Worm (Caenorhabditis elegans): ENCODE results near the gene C53D6.11.

C53D6.11 gene

ce11 chrIV:8984566-8984965 is 25.8 kb upstream of the C53D6.11 start, which contains the start of gene nstp-1:
TSS of gene nstp-1 (plus strand) at chrIV:8984866.
- TF ChIP-seq cog-1 (tag; optimal IDR thresholded peaks at IDR 0.05) (no peak), ref-1 (GFP tag; conservative IDR thresholded peaks at IDR 0.05) (no peak), med-1 (GFP tag; optimal IDR thresholded peaks at IDR 0.05; ENCODE audit: insufficient read depth) (no peak), ztf-29 (GFP tag; IDR thresholded peaks at IDR 0.05) (no peak), tab-1 (GFP tag; IDR thresholded peaks at IDR 0.05) (no peak), T22C8.4 (GFP tag; IDR thresholded peaks at IDR 0.05) (no peak), flt-1 (GFP tag; IDR thresholded peaks at IDR 0.05) (no peak), ztf-23 (GFP tag; IDR thresholded peaks at IDR 0.05) (no peak), klf-2 (GFP tag; conservative IDR thresholded peaks at IDR 0.05) (no peak)

- TF ChIP-seq med-1 (GFP tag; optimal IDR thresholded peaks at IDR 0.05; ENCODE audit: insufficient read depth) (no peak), ref-1 (GFP tag; conservative IDR thresholded peaks at IDR 0.05) (no peak), flt-1 (GFP tag; IDR thresholded peaks at IDR 0.05) (no peak), T22C8.4 (GFP tag; IDR thresholded peaks at IDR 0.05) (peak; percentile 44; the same call in 1 of the 2 replicates), cog-1 (tag; optimal IDR thresholded peaks at IDR 0.05) (no peak), ztf-23 (GFP tag; IDR thresholded peaks at IDR 0.05) (no peak), klf-2 (GFP tag; conservative IDR thresholded peaks at IDR 0.05) (no peak), tab-1 (GFP tag; IDR thresholded peaks at IDR 0.05) (no peak), ztf-29 (GFP tag; IDR thresholded peaks at IDR 0.05) (0 out of 2 replicates have a peak, but pooled peaks have one; percentile 15)
Observed at ce11 chrIV:8986761-8987316, 23.5 kb upstream of the C53D6.11 start, which contains the start of gene bre-1. TSS of gene bre-1 (plus strand) at chrIV:8987266.

DNA sequence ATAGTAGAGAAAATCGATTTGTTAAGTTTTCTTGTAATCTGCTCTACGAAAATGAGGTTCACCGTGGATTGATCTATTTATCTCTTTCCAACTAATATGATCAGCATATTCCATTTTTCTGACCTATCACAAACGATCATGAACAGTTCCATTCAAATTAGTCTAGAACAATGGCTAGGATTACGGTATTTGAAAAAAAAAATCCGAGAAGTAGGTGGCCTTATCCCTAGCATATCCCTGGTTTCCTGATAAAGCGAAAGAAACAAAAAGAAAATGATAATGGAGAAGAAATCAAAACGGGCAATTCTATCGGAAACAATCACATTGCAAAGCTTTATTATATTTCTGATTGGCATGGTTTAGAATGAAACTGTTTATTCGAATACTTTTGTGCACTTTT is 17.6 kb upstream of the C53D6.11 start, which contains the start of gene mltn-12:
mltn-12 (plus strand) TSS at position 301 of the 400 bp plus-strand sequence.
- TF ChIP-seq ref-1 (GFP tag; conservative IDR thresholded peaks at IDR 0.05) (no peak), tab-1 (GFP tag; IDR thresholded peaks at IDR 0.05) (no peak), ztf-23 (GFP tag; IDR thresholded peaks at IDR 0.05) (no peak), med-1 (GFP tag; optimal IDR thresholded peaks at IDR 0.05; ENCODE audit: insufficient read depth) (no peak), T22C8.4 (GFP tag; IDR thresholded peaks at IDR 0.05) (no peak), cog-1 (tag; optimal IDR thresholded peaks at IDR 0.05) (no peak), ztf-29 (GFP tag; IDR thresholded peaks at IDR 0.05) (no peak), flt-1 (GFP tag; IDR thresholded peaks at IDR 0.05) (no peak), klf-2 (GFP tag; conservative IDR thresholded peaks at IDR 0.05) (no peak)

ce11 chrIV:8994487-8994886 is 15.9 kb upstream of the C53D6.11 start:
- no peak for TF ChIP-seq flt-1 (GFP tag; IDR thresholded peaks at IDR 0.05)
- no peak for TF ChIP-seq klf-2 (GFP tag; conservative IDR thresholded peaks at IDR 0.05)
- TF ChIP-seq ref-1 (GFP tag; conservative IDR thresholded peaks at IDR 0.05): no peak
- TF ChIP-seq cog-1 (tag; optimal IDR thresholded peaks at IDR 0.05): no peak
- TF ChIP-seq tab-1 (GFP tag; IDR thresholded peaks at IDR 0.05): no peak
- no peak for TF ChIP-seq T22C8.4 (GFP tag; IDR thresholded peaks at IDR 0.05)
- no peak for TF ChIP-seq ztf-29 (GFP tag; IDR thresholded peaks at IDR 0.05)
- TF ChIP-seq ztf-23 (GFP tag; IDR thresholded peaks at IDR 0.05): no peak
- no peak for TF ChIP-seq med-1 (GFP tag; optimal IDR thresholded peaks at IDR 0.05; ENCODE audit: insufficient read depth)

DNA sequence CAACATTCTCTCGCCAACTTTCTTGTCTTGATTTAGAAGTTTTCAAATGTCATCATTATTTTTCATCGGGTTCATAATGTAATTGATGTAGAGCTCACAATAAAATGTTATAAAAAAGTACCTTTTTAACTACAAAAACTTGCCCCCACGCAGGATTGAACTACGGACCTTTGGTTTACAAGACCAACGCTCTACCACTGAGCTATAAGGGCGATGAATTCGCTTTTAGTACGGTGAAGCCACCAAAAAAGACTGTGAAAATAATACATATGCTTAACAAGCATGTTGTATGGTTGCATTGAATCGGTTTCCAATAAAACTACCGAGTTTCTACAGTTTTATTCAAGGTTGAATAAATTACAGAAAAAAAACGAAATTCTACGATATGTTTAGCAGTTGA is 9.7 kb upstream of the C53D6.11 start:
- TF ChIP-seq T22C8.4 (GFP tag; IDR thresholded peaks at IDR 0.05) (no peak), klf-2 (GFP tag; conservative IDR thresholded peaks at IDR 0.05) (no peak), ztf-23 (GFP tag; IDR thresholded peaks at IDR 0.05) (no peak), med-1 (GFP tag; optimal IDR thresholded peaks at IDR 0.05; ENCODE audit: insufficient read depth) (no peak)

ce11 chrIV:9001184-9001583 is 9.2 kb upstream of the C53D6.11 start:
- TF ChIP-seq cog-1 (tag; optimal IDR thresholded peaks at IDR 0.05) (no peak), flt-1 (GFP tag; IDR thresholded peaks at IDR 0.05) (no peak), tab-1 (GFP tag; IDR thresholded peaks at IDR 0.05) (no peak), med-1 (GFP tag; optimal IDR thresholded peaks at IDR 0.05; ENCODE audit: insufficient read depth) (no peak), ztf-29 (GFP tag; IDR thresholded peaks at IDR 0.05) (no peak), T22C8.4 (GFP tag; IDR thresholded peaks at IDR 0.05) (no peak), ref-1 (GFP tag; conservative IDR thresholded peaks at IDR 0.05) (no peak), ztf-23 (GFP tag; IDR thresholded peaks at IDR 0.05) (no peak)

ce11 chrIV:9002636-9003035 is 7.7 kb upstream of the C53D6.11 start, which contains the start of gene C53D6.8:
TSS of gene C53D6.8 (minus strand) at chrIV:9002736.
- TF ChIP-seq T22C8.4 (GFP tag; IDR thresholded peaks at IDR 0.05): no peak
- no peak for TF ChIP-seq klf-2 (GFP tag; conservative IDR thresholded peaks at IDR 0.05)
- no peak for TF ChIP-seq cog-1 (tag; optimal IDR thresholded peaks at IDR 0.05)
- no peak for TF ChIP-seq med-1 (GFP tag; optimal IDR thresholded peaks at IDR 0.05; ENCODE audit: insufficient read depth)
- no peak for TF ChIP-seq ref-1 (GFP tag; conservative IDR thresholded peaks at IDR 0.05)
- TF ChIP-seq tab-1 (GFP tag; IDR thresholded peaks at IDR 0.05): no peak
- no peak for TF ChIP-seq flt-1 (GFP tag; IDR thresholded peaks at IDR 0.05)
- no peak for TF ChIP-seq ztf-23 (GFP tag; IDR thresholded peaks at IDR 0.05)
- no peak for TF ChIP-seq ztf-29 (GFP tag; IDR thresholded peaks at IDR 0.05)

DNA sequence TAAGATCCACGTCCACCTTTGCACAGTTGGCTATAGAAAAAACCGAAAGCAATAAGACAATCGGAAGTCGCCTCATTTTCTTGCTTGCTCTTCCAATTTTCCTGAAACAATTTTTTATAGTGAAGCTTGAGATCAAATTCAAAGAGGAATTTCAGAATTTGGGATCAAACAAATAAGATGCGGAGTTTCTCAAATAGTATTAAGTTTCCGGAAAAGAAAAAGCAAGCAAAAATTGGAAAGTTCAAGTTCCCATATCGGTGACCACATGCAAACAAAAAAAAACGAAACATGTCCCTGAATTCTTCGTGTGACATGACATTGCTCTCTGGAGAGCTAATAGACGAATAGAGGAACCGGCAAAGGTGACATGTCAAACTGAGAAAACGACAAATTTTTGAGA is 5.1 kb upstream of the C53D6.11 start, which contains the start of gene unc-129:
unc-129 (minus strand) TSS at position 101 of the 400 bp plus-strand sequence.
- no peak for TF ChIP-seq T22C8.4 (GFP tag; IDR thresholded peaks at IDR 0.05)
- TF ChIP-seq ref-1 (GFP tag; conservative IDR thresholded peaks at IDR 0.05): no peak
- no peak for TF ChIP-seq ztf-23 (GFP tag; IDR thresholded peaks at IDR 0.05)
- TF ChIP-seq cog-1 (tag; optimal IDR thresholded peaks at IDR 0.05): no peak
- no peak for TF ChIP-seq klf-2 (GFP tag; conservative IDR thresholded peaks at IDR 0.05)
- TF ChIP-seq med-1 (GFP tag; optimal IDR thresholded peaks at IDR 0.05; ENCODE audit: insufficient read depth): no peak
- TF ChIP-seq tab-1 (GFP tag; IDR thresholded peaks at IDR 0.05): no peak
- TF ChIP-seq flt-1 (GFP tag; IDR thresholded peaks at IDR 0.05): no peak
- TF ChIP-seq ztf-29 (GFP tag; IDR thresholded peaks at IDR 0.05): no peak

- TF ChIP-seq ref-1 (GFP tag; conservative IDR thresholded peaks at IDR 0.05) (no peak), flt-1 (GFP tag; IDR thresholded peaks at IDR 0.05) (no peak), klf-2 (GFP tag; conservative IDR thresholded peaks at IDR 0.05) (no peak), T22C8.4 (GFP tag; IDR thresholded peaks at IDR 0.05) (no peak), ztf-23 (GFP tag; IDR thresholded peaks at IDR 0.05) (no peak), ztf-29 (GFP tag; IDR thresholded peaks at IDR 0.05) (no peak), tab-1 (GFP tag; IDR thresholded peaks at IDR 0.05) (no peak), cog-1 (tag; optimal IDR thresholded peaks at IDR 0.05) (no peak), med-1 (GFP tag; optimal IDR thresholded peaks at IDR 0.05; ENCODE audit: insufficient read depth) (no peak)
Observed at ce11 chrIV:9007947-9008346, 2.4 kb upstream of the C53D6.11 start.

Measured in whole organism, midembryonic.